Worm (Caenorhabditis elegans) whole organism, L4 larva: ENCODE results near the gene srw-76.
A peak's percentile ranks its signal among the peaks of the same experiment; 100 is the strongest.

Source experiments
- R02D3.7 ChIP-seq: fragments of 150-350 bp; sonication (generic microtip); optimal IDR thresholded peaks from 3 replicates; lab custom pipeline; 2014; ENCODE audit warnings: missing biosample characterization, missing genetic modification characterization
- Y75B8A.6 ChIP-seq: fragments of 200-800 bp; sonication (Bioruptor generic); IDR thresholded peaks from 2 replicates; pipeline ENCODE4 v1.3.6; 2022; ENCODE audit warnings: missing genetic modification reagents, missing genetic modification characterization, missing compliant biosample characterization
- ZK337.2 ChIP-seq: fragments of 200-800 bp; sonication (Bioruptor generic); IDR thresholded peaks from 2 replicates; pipeline ENCODE4 v1.3.6; 2022; ENCODE audit warnings: missing genetic modification reagents, missing genetic modification characterization, missing compliant biosample characterization
- aha-1 ChIP-seq: fragments of 150-350 bp; peaks from one replicate; lab custom pipeline; 2014; ENCODE audit warnings: missing biosample characterization, missing genetic modification characterization
- aly-2 ChIP-seq: sonication (generic microtip); optimal IDR thresholded peaks from 2 replicates; lab custom pipeline; 2018; ENCODE audit warnings: missing biosample characterization, missing genetic modification characterization
- arid-1 ChIP-seq: fragments of 200-800 bp; sonication (Bioruptor generic); conservative IDR thresholded peaks from 2 replicates; pipeline ENCODE4 v1.3.6; 2022; ENCODE audit warnings: missing genetic modification reagents, missing genetic modification characterization, missing compliant biosample characterization
- attf-4 ChIP-seq: sonication (generic microtip); optimal IDR thresholded peaks from 3 replicates; lab custom pipeline; 2017; ENCODE audit warnings: missing biosample characterization, missing genetic modification characterization
- ceh-28 ChIP-seq: fragments of 150-350 bp; optimal IDR thresholded peaks from 2 replicates; lab custom pipeline; 2014; ENCODE audit warnings: missing biosample characterization, missing genetic modification reagents, missing genetic modification characterization
- ceh-32 ChIP-seq: sonication (generic microtip); optimal IDR thresholded peaks from 2 replicates; lab custom pipeline; 2016; ENCODE audit warnings: mild to moderate bottlenecking, missing genetic modification characterization, missing compliant biosample characterization; ENCODE audit not compliant: poor library complexity
- ceh-82 ChIP-seq: sonication (generic microtip); optimal IDR thresholded peaks from 2 replicates; lab custom pipeline; 2017; ENCODE audit warnings: missing biosample characterization, missing genetic modification characterization
- ces-1 ChIP-seq: fragments of 150-350 bp; sonication (generic microtip); optimal IDR thresholded peaks from 4 replicates; lab custom pipeline; 2014; ENCODE audit warnings: missing biosample characterization, missing genetic modification reagents, missing genetic modification characterization
- ctbp-1 ChIP-seq: fragments of 200-800 bp; sonication (Bioruptor generic); IDR thresholded peaks from 2 replicates; pipeline ENCODE4 v1.3.6; 2022; ENCODE audit warnings: missing genetic modification reagents, missing genetic modification characterization, missing compliant biosample characterization
- daf-16 ChIP-seq, 3 experiments: sonication (generic microtip); optimal IDR thresholded peaks; 2 replicates each; lab custom pipeline; 2016 to 2017; ENCODE audit warnings: missing genetic modification characterization in 3 of 3, missing genetic modification reagents in 3 of 3, mild to moderate bottlenecking in 2 of 3, missing compliant biosample characterization in 2 of 3, missing biosample characterization in 1 of 3, moderate library complexity in 1 of 3
- dpl-1 ChIP-seq: fragments of 150-350 bp; optimal IDR thresholded peaks from 2 replicates; lab custom pipeline; 2014; ENCODE audit warnings: missing biosample characterization, missing genetic modification reagents, missing genetic modification characterization
- hif-1 ChIP-seq, 2 experiments: sonication (generic microtip); optimal IDR thresholded peaks; 2 replicates each; lab custom pipeline; 2016 to 2017; ENCODE audit warnings: missing compliant biosample characterization in 2 of 2, missing genetic modification characterization in 2 of 2, missing genetic modification reagents in 2 of 2, missing genotype in 2 of 2, mild to moderate bottlenecking in 1 of 2
- hlh-11 ChIP-seq: fragments of 200-800 bp; sonication (Bioruptor generic); optimal IDR thresholded peaks from 2 replicates; lab custom pipeline; 2018; ENCODE audit warnings: mild to moderate bottlenecking, missing genetic modification characterization, missing compliant biosample characterization
- hmg-1.1 ChIP-seq: fragments of 200-800 bp; sonication (Bioruptor generic); IDR thresholded peaks from 2 replicates; pipeline ENCODE4 v1.3.6; 2022; ENCODE audit warnings: missing genetic modification reagents, missing genetic modification characterization, missing compliant biosample characterization
- lin-13 ChIP-seq: fragments of 150-350 bp; optimal IDR thresholded peaks from 2 replicates; lab custom pipeline; 2014; ENCODE audit warnings: missing biosample characterization, missing genetic modification reagents, missing genetic modification characterization
- lin-29 ChIP-seq: fragments of 200-800 bp; sonication (Bioruptor generic); IDR thresholded peaks from 2 replicates; pipeline ENCODE4 v1.3.6; 2022; ENCODE audit warnings: missing genetic modification reagents, missing genetic modification characterization, missing compliant biosample characterization
- lin-38 ChIP-seq: fragments of 200-800 bp; sonication (Bioruptor generic); IDR thresholded peaks from 2 replicates; pipeline ENCODE4 v1.3.6; 2022; ENCODE audit warnings: missing genetic modification reagents, missing genetic modification characterization, missing compliant biosample characterization
- madf-5 ChIP-seq, 2 experiments: fragments of 200-800 bp; sonication (Bioruptor generic); IDR thresholded peaks; 2 replicates each; pipeline ENCODE4 v1.3.6; 2022; ENCODE audit warnings: missing compliant biosample characterization in 2 of 2, missing genetic modification characterization in 2 of 2
- madf-9 ChIP-seq: fragments of 200-800 bp; sonication (Bioruptor generic); conservative IDR thresholded peaks from 2 replicates; pipeline ENCODE4 v1.3.6; 2022; ENCODE audit warnings: missing genetic modification reagents, missing genetic modification characterization, missing compliant biosample characterization
- mdl-1 ChIP-seq, 2 experiments: fragments of 150-350 bp in 1 of 2; sonication (generic microtip) in 1 of 2; optimal IDR thresholded peaks; 2 replicates each; lab custom pipeline; 2014 to 2017; ENCODE audit warnings: missing biosample characterization in 2 of 2, missing genetic modification characterization in 2 of 2
- mep-1 ChIP-seq: fragments of 150-350 bp; sonication (generic microtip); optimal IDR thresholded peaks from 3 replicates; lab custom pipeline; 2014; ENCODE audit warnings: missing biosample characterization, missing genetic modification characterization
- nhr-10 ChIP-seq: fragments of 150-350 bp; optimal IDR thresholded peaks from 2 replicates; lab custom pipeline; 2014; ENCODE audit warnings: missing biosample characterization, missing genetic modification characterization
- nhr-237 ChIP-seq: sonication (generic microtip); optimal IDR thresholded peaks from 2 replicates; lab custom pipeline; 2017; ENCODE audit warnings: missing biosample characterization, missing genetic modification characterization
- nhr-28 ChIP-seq: fragments of 150-350 bp; optimal IDR thresholded peaks from 2 replicates; lab custom pipeline; 2014; ENCODE audit warnings: missing biosample characterization, missing genetic modification characterization
- nhr-48 ChIP-seq: sonication (generic microtip); optimal IDR thresholded peaks from 2 replicates; lab custom pipeline; 2016; ENCODE audit warnings: mild to moderate bottlenecking, missing genetic modification characterization, missing compliant biosample characterization
- nhr-6 ChIP-seq: fragments of 150-350 bp; optimal IDR thresholded peaks from 2 replicates; lab custom pipeline; 2014; ENCODE audit warnings: missing biosample characterization, missing genetic modification characterization
- nhr-76 ChIP-seq: fragments of 150-350 bp; optimal IDR thresholded peaks from 2 replicates; lab custom pipeline; 2014; ENCODE audit warnings: missing biosample characterization, missing genetic modification characterization
- php-3 ChIP-seq: fragments of 200-800 bp; sonication (Bioruptor generic); IDR thresholded peaks from 2 replicates; pipeline ENCODE4 v1.3.6; 2022; ENCODE audit warnings: missing genetic modification reagents, missing genetic modification characterization, missing compliant biosample characterization
- pqm-1 ChIP-seq: sonication (generic microtip); optimal IDR thresholded peaks from 2 replicates; lab custom pipeline; 2017; ENCODE audit warnings: missing biosample characterization, missing genetic modification characterization
- sdz-12 ChIP-seq: fragments of 200-800 bp; sonication (Bioruptor generic); optimal IDR thresholded peaks from 2 replicates; lab custom pipeline; 2018; ENCODE audit warnings: mild to moderate bottlenecking, missing genetic modification characterization, missing compliant biosample characterization
- snpc-1.2 ChIP-seq: fragments of 200-800 bp; sonication (Bioruptor generic); IDR thresholded peaks from 2 replicates; pipeline ENCODE4 v1.3.6; 2022; ENCODE audit warnings: missing genetic modification reagents, missing genetic modification characterization, missing compliant biosample characterization
- spr-1 ChIP-seq: sonication (generic microtip); optimal IDR thresholded peaks from 2 replicates; lab custom pipeline; 2016; ENCODE audit warnings: mild to moderate bottlenecking, missing genetic modification characterization, missing compliant biosample characterization
- unc-130 ChIP-seq: sonication (generic microtip); optimal IDR thresholded peaks from 2 replicates; lab custom pipeline; 2016; ENCODE audit warnings: missing genetic modification reagents, missing genetic modification characterization, missing compliant biosample characterization
- unc-39 ChIP-seq: sonication (generic microtip); optimal IDR thresholded peaks from 2 replicates; lab custom pipeline; 2017; ENCODE audit warnings: missing biosample characterization, missing genetic modification characterization
- zip-2 ChIP-seq: fragments of 150-350 bp; optimal IDR thresholded peaks from 2 replicates; lab custom pipeline; 2014; ENCODE audit warnings: missing biosample characterization, missing genetic modification characterization

srw-76 gene

ce11 chrV:16638204-16638603, at the start of gene srw-76:
Gene srw-76 (minus strand): TSS chrV:16638304.
- no peak for TF ChIP-seq ctbp-1 (GFP tag; lab: Robert Waterston, UW)
- no peak for TF ChIP-seq ZK337.2 (GFP tag; lab: Robert Waterston, UW)

ce11 chrV:16687227-16687626, 49.1 kb upstream of the srw-76 start, which contains the start of gene srz-102:
Gene srz-102 (plus strand): TSS chrV:16687527.
- TF ChIP-seq unc-39 (tag; lab: Kevin White, UChicago) (no peak), nhr-48 (tag; lab: Kevin White, UChicago) (no peak), ceh-28 (no peak), php-3 (GFP tag; lab: Robert Waterston, UW) (no peak), zip-2 (tag; lab: Kevin White, UChicago) (no peak), ces-1 (no peak), unc-130 (GFP tag; lab: Kevin White, UChicago) (no peak), hmg-1.1 (GFP tag; lab: Robert Waterston, UW) (no peak), nhr-10 (tag; lab: Kevin White, UChicago) (no peak), nhr-28 (tag; lab: Kevin White, UChicago) (no peak), madf-9 (GFP tag; lab: Robert Waterston, UW) (no peak), daf-16 (GFP tag; optimal IDR thresholded peaks at IDR 0.05; lab: Kevin White, UChicago) (no peak), daf-16 (tag; optimal IDR thresholded peaks at IDR 0.05; lab: Kevin White, UChicago) (no peak), pqm-1 (tag; lab: Kevin White, UChicago) (no peak), spr-1 (tag; lab: Kevin White, UChicago) (no peak), dpl-1 (no peak), snpc-1.2 (GFP tag; lab: Robert Waterston, UW) (no peak), hif-1 (tag; optimal IDR thresholded peaks at IDR 0.05; lab: Kevin White, UChicago) (no peak)

ce11 chrV:16685725-16686124, 47.6 kb upstream of the srw-76 start, which contains the start of gene srw-43:
Gene srw-43 (plus strand): TSS chrV:16686025.
- TF ChIP-seq madf-5 (GFP tag; IDR thresholded peaks at IDR 0.05; lab: Robert Waterston, UW), result no peak
- no peak for TF ChIP-seq nhr-6 (tag; lab: Kevin White, UChicago)
- no peak for TF ChIP-seq pqm-1 (tag; lab: Kevin White, UChicago)
- TF ChIP-seq mdl-1 (tag; optimal IDR thresholded peaks at IDR 0.05; lab: Kevin White, UChicago), result no peak
- TF ChIP-seq lin-13 (GFP tag; lab: Kevin White, UChicago), result no peak
- TF ChIP-seq attf-4 (tag; lab: Kevin White, UChicago), result no peak
- no peak for TF ChIP-seq lin-29 (GFP tag; lab: Robert Waterston, UW)
- no peak for TF ChIP-seq ceh-28
- TF ChIP-seq Y75B8A.6, result no peak
- no peak for TF ChIP-seq ceh-32

- TF ChIP-seq aha-1 (peak; percentile 91), ceh-82 (tag; lab: Kevin White, UChicago) (no peak)
Measured at ce11 chrV:16683359-16683758, 45.3 kb upstream of the srw-76 start.

- TF ChIP-seq hlh-11 (tag; lab: Kevin White, UChicago), result no peak
- TF ChIP-seq mep-1, result no peak
- no peak for TF ChIP-seq snpc-1.2 (GFP tag; lab: Robert Waterston, UW)
- TF ChIP-seq nhr-76 (tag; lab: Kevin White, UChicago), result no peak
- no peak for TF ChIP-seq R02D3.7
- TF ChIP-seq nhr-237 (tag; lab: Kevin White, UChicago), result no peak
- TF ChIP-seq aly-2 (tag; lab: Kevin White, UChicago), result no peak
- no peak for TF ChIP-seq ceh-32
- TF ChIP-seq arid-1 (GFP tag; lab: Robert Waterston, UW), result no peak
- no peak for TF ChIP-seq sdz-12
- TF ChIP-seq lin-38 (GFP tag; lab: Robert Waterston, UW), result no peak
- TF ChIP-seq madf-5 (GFP tag; IDR thresholded peaks at IDR 0.05; lab: Robert Waterston, UW), result no peak
Measured at ce11 chrV:16682886-16683285, 44.8 kb upstream of the srw-76 start, which contains the start of gene srw-36. Gene srw-36 (plus strand): TSS chrV:16683186.
